Fruit fly (Drosophila melanogaster): ENCODE measurements around the gene sunz.

Gene sunz

DNA sequence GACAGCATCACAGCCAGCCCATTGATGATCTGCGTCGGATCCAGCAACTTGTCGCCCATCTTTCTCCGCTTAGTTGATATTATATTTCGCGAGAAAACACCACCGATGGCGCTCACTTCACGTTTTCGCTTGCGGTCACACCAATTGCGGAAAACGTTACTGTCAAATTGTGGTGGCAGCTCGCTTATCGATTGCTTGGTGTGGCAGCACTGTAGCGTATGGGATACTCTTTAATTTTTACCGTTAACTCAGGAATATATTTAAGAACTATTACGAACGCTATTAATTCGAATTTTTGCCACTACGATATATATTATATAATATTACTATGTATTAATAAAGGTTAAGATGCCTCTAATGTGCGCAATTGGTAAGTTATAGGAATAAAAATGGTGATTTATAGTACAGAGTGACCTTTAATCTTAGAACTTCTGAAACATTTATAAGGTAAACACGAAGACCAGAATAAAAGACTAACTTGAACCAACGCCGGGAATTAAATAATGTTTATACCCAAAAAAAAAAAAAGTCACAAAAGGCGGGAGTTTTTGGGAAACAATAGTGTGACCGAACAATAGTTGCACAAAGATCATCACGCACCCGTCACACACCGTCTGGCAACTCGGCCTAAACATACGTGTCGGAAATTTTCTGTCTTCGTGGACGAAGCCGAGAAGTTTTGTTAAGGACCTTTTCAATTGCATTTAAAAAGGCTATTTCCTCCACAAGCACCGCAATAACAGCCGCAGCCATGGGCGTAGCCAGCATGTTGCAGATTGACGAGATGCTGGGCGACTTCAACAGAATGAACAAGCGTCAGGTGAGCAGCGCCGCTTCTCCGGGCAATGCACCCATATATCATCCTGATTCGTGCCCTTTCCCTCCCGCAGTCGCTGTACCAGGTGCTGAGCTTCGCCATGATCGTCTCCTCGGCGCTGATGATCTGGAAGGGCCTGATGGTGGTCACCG, 27.6 kb downstream of the sunz start, which contains the start of the genes CG1307 and twr:
Gene CG1307, minus strand, starts transcription at position 165 of the 969 bp plus-strand sequence.
Gene twr, plus strand, starts transcription at position 605 of the 969 bp plus-strand sequence.
- TF ChIP-seq CG8478 (optimal IDR thresholded peaks at IDR 0.05) (no peak), psq (optimal IDR thresholded peaks at IDR 0.05) (no peak), Dll (optimal IDR thresholded peaks at IDR 0.05) (no peak), pan (optimal IDR thresholded peaks at IDR 0.05) (no peak)

DNA sequence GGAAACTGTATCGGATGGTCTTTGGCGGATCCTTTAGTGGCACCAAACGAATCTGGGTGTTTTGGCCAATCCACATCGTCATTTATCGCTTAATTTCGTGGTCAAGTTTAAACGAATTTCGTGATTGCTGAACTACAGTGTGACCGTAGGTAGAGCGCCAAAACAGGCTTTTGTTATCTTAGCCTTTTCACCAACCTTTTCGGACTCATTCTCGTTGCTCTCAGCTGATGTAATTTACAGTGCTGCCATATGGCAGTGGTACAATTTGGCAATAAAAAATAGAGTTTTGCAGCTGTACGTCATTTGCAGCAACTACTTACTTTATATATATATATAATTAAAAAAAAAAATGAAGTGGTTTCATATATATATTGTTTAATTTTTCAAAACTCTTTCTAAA, 30.0 kb downstream of the sunz start, which contains the start of gene agt:
Gene agt, minus strand, starts transcription at position 160 of the 400 bp plus-strand sequence.
- no peak for TF ChIP-seq Dll (optimal IDR thresholded peaks at IDR 0.05)
- TF ChIP-seq pan (optimal IDR thresholded peaks at IDR 0.05): no peak
- TF ChIP-seq EcR (GFP tag; optimal IDR thresholded peaks at IDR 0.05): no peak
- no peak for TF ChIP-seq usp (GFP tag; optimal IDR thresholded peaks at IDR 0.05)
- TF ChIP-seq CG8478 (optimal IDR thresholded peaks at IDR 0.05): no peak
- TF ChIP-seq psq (optimal IDR thresholded peaks at IDR 0.05): no peak

DNA sequence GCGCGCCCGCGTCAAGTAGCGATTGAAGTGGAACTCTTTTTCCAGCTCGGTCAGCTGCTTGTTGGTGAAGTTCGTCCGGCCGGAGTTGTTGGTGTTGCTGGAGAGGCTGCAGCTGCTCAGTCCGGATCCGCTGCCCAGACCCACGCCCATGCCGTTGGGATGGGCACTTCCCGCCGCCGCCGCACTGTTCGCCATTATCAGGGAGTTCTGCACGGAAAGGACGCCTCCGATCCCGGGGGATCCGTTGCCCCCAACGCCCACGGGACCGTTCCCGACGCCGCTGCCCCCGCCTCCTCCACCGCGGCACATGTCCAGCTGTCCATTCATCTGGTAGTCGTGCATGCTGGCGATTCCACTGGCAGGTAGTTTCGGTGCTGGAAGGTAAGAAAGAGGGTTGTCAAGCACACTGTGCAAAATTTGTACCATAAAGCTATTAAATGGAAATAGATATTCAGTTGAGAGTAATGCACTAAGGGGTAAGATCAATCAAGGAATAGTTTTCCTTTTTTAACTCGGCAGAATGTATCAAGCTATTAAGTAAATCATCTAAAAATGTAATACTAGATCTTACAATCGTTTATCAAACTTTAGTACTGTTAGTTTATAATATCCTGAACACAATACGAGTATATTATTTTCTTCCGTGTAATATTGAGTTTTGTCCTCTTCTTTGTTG, 32.8 kb downstream of the sunz start:
- no peak for TF ChIP-seq CG8478 (optimal IDR thresholded peaks at IDR 0.05)
- TF ChIP-seq psq (optimal IDR thresholded peaks at IDR 0.05): no peak
- no peak for TF ChIP-seq Dll (optimal IDR thresholded peaks at IDR 0.05)
- TF ChIP-seq pan (optimal IDR thresholded peaks at IDR 0.05): no peak
- TF ChIP-seq usp (GFP tag; optimal IDR thresholded peaks at IDR 0.05): no peak
- no peak for TF ChIP-seq EcR (GFP tag; optimal IDR thresholded peaks at IDR 0.05)

DNA sequence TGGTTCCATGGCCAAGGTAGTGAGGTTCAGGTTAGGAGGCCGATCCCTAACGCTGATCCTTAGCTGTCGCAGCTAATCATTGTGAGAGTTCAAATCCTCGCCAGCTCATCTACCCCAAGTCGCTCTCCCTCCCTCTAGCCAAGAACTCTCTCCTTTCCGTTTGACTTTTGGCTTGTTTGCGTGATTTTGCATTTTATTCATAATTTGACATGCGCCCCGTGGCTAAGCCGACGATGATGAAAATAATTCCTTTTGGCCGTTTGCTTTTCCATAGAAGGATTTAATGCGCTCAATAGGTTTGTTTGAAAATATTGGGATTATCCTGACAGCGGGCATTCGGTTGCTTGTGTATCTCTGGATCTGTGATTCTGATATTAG, 33.3 kb downstream of the sunz start:
- TF ChIP-seq Dll (optimal IDR thresholded peaks at IDR 0.05): no peak
- no peak for TF ChIP-seq pan (optimal IDR thresholded peaks at IDR 0.05)
- TF ChIP-seq usp (GFP tag; optimal IDR thresholded peaks at IDR 0.05): no peak
- no peak for TF ChIP-seq psq (optimal IDR thresholded peaks at IDR 0.05)
- no peak for TF ChIP-seq CG8478 (optimal IDR thresholded peaks at IDR 0.05)
- TF ChIP-seq EcR (GFP tag; optimal IDR thresholded peaks at IDR 0.05): no peak

DNA sequence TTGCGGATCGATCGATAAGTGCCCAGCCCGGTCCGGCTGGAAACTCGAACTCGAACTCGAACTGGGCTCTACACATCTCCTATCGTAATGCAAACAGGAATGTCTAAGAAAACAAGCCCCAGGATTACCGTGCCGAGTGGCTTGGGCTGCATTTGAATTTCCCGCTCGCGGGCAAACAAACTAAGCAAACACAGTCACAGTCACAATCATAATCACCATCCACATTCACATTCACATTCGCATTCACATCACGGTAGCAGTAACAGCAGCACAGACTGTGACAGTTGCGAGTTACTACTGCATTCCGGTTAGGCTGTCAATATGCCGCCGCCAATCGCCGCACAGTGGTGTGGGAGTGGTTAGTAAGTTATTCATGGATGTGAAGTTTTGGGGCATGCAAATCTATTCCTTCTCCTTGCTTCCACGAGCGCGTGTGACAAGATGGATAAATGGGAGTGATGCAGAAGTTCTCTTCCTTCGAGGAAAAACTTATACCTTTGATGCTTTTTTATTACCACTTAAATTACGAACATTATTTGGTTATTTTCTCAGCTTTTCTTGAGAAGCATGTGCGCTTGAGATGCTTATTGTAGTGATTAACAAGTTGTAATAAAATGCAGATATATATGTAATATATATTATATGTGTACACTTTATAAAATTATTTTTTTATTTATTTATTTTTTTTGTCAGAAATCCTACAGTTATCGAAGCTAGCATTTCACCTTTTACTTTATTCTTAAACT, 34.6 kb downstream of the sunz start:
- TF ChIP-seq psq (optimal IDR thresholded peaks at IDR 0.05): no peak
- no peak for TF ChIP-seq pan (optimal IDR thresholded peaks at IDR 0.05)
- TF ChIP-seq usp (GFP tag; optimal IDR thresholded peaks at IDR 0.05): no peak
- no peak for TF ChIP-seq CG8478 (optimal IDR thresholded peaks at IDR 0.05)
- no peak for TF ChIP-seq EcR (GFP tag; optimal IDR thresholded peaks at IDR 0.05)
- TF ChIP-seq Dll (optimal IDR thresholded peaks at IDR 0.05): no peak

DNA sequence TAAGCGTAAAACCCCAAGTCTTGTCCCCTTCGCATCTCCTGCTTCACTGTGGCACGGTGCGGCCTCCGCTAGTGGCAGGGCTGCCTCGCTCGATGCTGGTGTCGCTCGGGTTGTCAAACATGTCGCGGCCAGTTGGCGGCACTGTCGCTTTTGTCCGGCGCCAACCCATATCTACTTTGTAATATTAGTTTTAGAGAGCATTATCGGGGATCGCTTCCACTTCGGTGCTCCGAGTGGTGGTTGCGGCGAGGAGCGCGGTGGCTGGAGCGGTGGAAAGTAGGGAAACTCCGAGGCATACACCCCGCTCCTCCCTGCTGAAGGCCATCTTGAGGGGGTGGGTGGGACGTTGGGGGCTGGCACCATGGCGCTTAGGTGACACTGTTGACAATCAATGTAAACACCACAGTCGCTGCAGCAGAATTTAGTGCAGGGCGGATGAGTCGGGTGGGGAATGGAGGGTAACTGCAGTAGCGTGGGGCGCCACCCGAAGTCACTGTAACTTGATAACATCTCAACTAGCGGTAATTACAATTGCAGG, 35.2 kb downstream of the sunz start:
- TF ChIP-seq pan (optimal IDR thresholded peaks at IDR 0.05): no peak
- no peak for TF ChIP-seq psq (optimal IDR thresholded peaks at IDR 0.05)
- no peak for TF ChIP-seq CG8478 (optimal IDR thresholded peaks at IDR 0.05)
- no peak for TF ChIP-seq Dll (optimal IDR thresholded peaks at IDR 0.05)
- TF ChIP-seq EcR (GFP tag; optimal IDR thresholded peaks at IDR 0.05): no peak
- TF ChIP-seq usp (GFP tag; optimal IDR thresholded peaks at IDR 0.05): no peak

DNA sequence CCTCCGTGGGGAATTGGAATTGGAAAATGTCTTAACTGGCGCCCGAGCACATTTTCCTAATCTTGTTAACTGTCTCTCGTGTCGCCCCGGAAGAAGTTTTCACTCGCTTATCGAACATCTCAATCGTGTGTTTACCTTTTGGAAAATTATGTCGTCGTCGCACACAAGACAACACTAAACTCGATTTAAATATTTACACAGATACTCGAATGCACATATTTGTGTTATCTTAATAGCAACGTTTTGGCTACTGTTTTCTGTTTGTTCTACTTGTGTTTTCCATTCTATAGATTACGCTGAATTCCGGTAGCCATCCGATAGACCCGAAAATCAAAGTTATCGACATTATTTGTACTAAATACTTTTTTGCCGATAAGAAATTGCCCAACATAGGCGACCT, 37.3 kb downstream of the sunz start:
- no peak for TF ChIP-seq psq (optimal IDR thresholded peaks at IDR 0.05)
- no peak for TF ChIP-seq Dll (optimal IDR thresholded peaks at IDR 0.05)
- no peak for TF ChIP-seq usp (GFP tag; optimal IDR thresholded peaks at IDR 0.05)
- no peak for TF ChIP-seq CG8478 (optimal IDR thresholded peaks at IDR 0.05)
- no peak for TF ChIP-seq pan (optimal IDR thresholded peaks at IDR 0.05)
- TF ChIP-seq EcR (GFP tag; optimal IDR thresholded peaks at IDR 0.05): no peak

DNA sequence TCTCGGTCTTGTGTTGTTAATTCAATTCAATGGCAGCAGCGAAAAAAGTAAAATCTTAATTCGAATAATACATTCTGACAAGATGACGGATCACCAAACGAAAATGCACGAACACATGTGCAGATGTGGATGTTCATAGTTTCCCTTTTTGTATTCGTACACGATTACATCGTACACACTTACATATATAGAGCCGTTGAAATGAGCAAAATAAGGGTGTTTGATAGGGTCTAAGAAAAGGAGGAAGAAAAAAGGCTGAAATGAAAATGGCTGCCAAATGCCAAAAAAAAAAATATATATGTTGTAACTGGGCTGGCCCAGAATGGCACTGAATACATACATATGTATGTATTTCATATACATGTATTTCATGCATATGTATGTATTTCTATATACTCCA, 38.3 kb downstream of the sunz start:
- TF ChIP-seq pan (optimal IDR thresholded peaks at IDR 0.05): no peak
- TF ChIP-seq CG8478 (optimal IDR thresholded peaks at IDR 0.05): no peak
- TF ChIP-seq EcR (GFP tag; optimal IDR thresholded peaks at IDR 0.05): no peak
- TF ChIP-seq Dll (optimal IDR thresholded peaks at IDR 0.05): no peak
- TF ChIP-seq psq (optimal IDR thresholded peaks at IDR 0.05): no peak
- TF ChIP-seq usp (GFP tag; optimal IDR thresholded peaks at IDR 0.05): no peak

DNA sequence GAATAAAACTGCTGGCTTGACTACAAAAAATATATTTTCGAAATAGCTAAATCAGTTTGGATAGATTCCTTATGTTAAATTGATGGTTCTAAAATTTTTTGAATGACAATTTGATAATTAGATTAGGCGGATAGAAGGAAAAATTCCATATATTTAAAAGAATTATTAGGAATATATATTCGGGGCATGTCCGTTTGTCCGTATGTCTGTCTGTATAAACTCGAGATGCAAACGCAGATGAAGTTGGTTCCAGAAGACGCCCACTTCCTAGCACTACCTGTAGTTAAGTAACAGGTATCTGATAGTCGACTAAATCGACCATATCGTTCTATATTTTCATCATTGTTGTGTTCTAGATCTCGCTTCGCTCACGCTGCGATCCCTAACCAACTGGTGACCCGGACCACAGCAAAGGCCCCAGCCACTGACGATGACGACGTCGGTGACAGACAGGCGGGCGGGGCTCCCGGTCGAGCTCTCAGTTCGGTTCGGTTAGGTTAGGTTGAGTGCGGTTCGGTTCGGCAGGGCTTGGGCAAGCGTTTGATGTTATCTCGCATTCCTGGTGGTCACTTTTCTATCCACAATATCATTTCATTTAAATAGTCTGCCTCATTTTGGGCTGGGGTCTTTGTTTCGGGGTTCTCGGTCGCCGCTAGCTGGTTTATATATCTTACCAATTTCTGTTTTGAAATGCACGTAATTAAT, 42.5 kb downstream of the sunz start:
- TF ChIP-seq CG8478 (optimal IDR thresholded peaks at IDR 0.05): no peak
- no peak for TF ChIP-seq Dll (optimal IDR thresholded peaks at IDR 0.05)
- TF ChIP-seq usp (GFP tag; optimal IDR thresholded peaks at IDR 0.05): no peak
- TF ChIP-seq EcR (GFP tag; optimal IDR thresholded peaks at IDR 0.05): no peak
- TF ChIP-seq psq (optimal IDR thresholded peaks at IDR 0.05): no peak
- TF ChIP-seq pan (optimal IDR thresholded peaks at IDR 0.05): no peak

DNA sequence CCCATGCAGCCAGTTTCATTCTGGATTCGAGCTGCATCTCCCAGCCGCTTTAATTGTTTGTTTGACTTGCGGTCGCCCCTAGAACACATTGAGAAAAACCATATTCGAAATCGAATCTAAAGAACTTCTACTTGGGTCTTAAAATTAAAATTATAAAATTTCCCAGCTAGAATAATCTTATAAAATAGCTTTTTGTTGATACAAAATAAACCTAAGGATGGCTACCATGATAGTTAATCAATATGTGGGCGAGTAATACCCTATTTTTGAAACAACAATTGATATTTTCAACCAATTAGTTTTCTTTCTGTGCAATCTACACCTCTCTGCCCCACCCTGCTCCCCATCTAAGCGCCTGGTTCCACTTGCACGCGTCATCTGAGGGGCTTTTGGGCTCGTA, 44.6 kb downstream of the sunz start:
- TF ChIP-seq psq (optimal IDR thresholded peaks at IDR 0.05): no peak
- TF ChIP-seq EcR (GFP tag; optimal IDR thresholded peaks at IDR 0.05): no peak
- no peak for TF ChIP-seq CG8478 (optimal IDR thresholded peaks at IDR 0.05)
- no peak for TF ChIP-seq usp (GFP tag; optimal IDR thresholded peaks at IDR 0.05)
- no peak for TF ChIP-seq pan (optimal IDR thresholded peaks at IDR 0.05)
- TF ChIP-seq Dll (optimal IDR thresholded peaks at IDR 0.05): no peak

DNA sequence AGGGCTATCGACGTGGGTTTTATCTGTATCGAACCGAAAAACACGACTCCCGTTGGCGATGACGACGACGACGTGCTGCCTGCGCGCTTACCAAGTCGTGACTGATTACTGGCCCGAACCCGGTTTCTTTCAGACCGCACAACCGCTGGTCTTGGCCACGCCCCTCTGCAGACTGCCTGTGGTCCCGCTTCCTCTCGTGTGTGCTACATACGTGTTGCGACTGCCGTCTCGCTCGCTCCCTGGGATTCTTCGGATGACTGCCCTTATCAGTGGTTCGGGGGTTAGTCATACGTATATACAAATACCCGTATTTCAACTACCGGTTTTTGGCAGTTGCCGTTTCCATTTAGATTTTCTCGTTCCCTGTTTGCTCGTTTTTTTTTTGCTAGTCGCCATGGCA, 48.5 kb downstream of the sunz start, which contains the start of gene lab:
Gene lab, minus strand, starts transcription at position 111 of the 400 bp plus-strand sequence.
- TF ChIP-seq EcR (GFP tag; optimal IDR thresholded peaks at IDR 0.05) (peak in 1 of 2 experiments; percentile 16), psq (optimal IDR thresholded peaks at IDR 0.05) (no peak), usp (GFP tag; optimal IDR thresholded peaks at IDR 0.05) (no peak), pan (optimal IDR thresholded peaks at IDR 0.05) (no peak), Dll (optimal IDR thresholded peaks at IDR 0.05) (no peak), CG8478 (optimal IDR thresholded peaks at IDR 0.05) (peak; percentile 89)

Data from whole organism.